Fruit fly (Drosophila melanogaster): ENCODE data around the gene Eig71Ek.

DNA sequence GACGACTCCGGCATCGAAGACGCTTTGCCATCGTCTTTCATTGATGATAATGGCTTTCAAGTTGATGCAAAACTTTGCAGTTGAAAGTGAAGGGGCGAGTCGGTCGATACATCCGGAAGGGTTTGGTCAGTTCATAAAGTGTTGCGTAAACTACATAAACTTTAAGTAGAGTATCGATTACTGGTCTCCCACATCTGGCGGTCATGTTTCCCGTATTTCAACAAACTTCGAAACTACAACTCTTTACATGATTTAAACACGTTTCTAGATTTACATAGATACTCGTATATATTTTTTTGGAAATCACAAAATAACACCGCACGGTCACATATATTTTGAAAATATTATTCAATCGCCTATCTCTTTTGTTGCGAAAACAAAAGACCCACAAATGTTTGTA, 26.8 kb downstream of the Eig71Ek start, which contains the start of gene CG34452:
- TF ChIP-seq Myc (optimal IDR thresholded peaks at IDR 0.05) (no peak), ttk (optimal IDR thresholded peaks at IDR 0.05) (no peak)
